Worm (Caenorhabditis elegans) whole organism, late embryonic: ENCODE results near the gene K01A6.7.

Experiments
- ceh-18 ChIP-seq: sonication (generic microtip); optimal IDR thresholded peaks from 2 replicates; lab custom pipeline; 2016; ENCODE audit warnings: missing genetic modification characterization, missing compliant biosample characterization
- ceh-2 ChIP-seq: sonication (generic microtip); optimal IDR thresholded peaks from 2 replicates; lab custom pipeline; 2016; ENCODE audit warnings: missing genotype, missing genetic modification characterization, missing compliant biosample characterization
- fax-1 ChIP-seq: sonication (generic microtip); optimal IDR thresholded peaks from 2 replicates; lab custom pipeline; 2016; ENCODE audit warnings: missing genotype, missing genetic modification characterization, missing compliant biosample characterization

- TF ChIP-seq fax-1 (tag; lab: Kevin White, UChicago): no peak
- no peak for TF ChIP-seq ceh-2 (tag; lab: Kevin White, UChicago)
- TF ChIP-seq ceh-18: no peak
Measured at ce11 chrIV:11697514-11697913, 40.9 kb downstream of the K01A6.7 start.
